Fruit fly (Drosophila melanogaster) whole organism, embryonic: ENCODE data around the gene CG11970.
A peak's percentile ranks its signal among the peaks of the same experiment; 100 is the strongest.

Experiments
- Ada2b ChIP-seq: fragments of 200-800 bp; sonication (Bioruptor generic); IDR thresholded peaks from 2 replicates; pipeline ENCODE4 v1.3.6; 2022; ENCODE audit warnings: missing biosample characterization, missing genetic modification characterization
- Blimp-1 ChIP-seq: fragments of 200-800 bp; sonication (Bioruptor generic); optimal IDR thresholded peaks from 3 replicates; lab custom pipeline; 2018; ENCODE audit warnings: missing biosample characterization, missing genetic modification characterization, mild to moderate bottlenecking, moderate library complexity, missing genetic modification reagents
- Bteb2 ChIP-seq: fragments of 200-800 bp; sonication (Bioruptor generic); optimal IDR thresholded peaks from 2 replicates; lab custom pipeline; 2016; ENCODE audit warnings: missing biosample characterization, missing genetic modification characterization
- CG10147 ChIP-seq: fragments of 200-800 bp; sonication (Bioruptor generic); optimal IDR thresholded peaks from 2 replicates; lab custom pipeline; 2019; ENCODE audit warnings: missing biosample characterization, mild to moderate bottlenecking, missing genetic modification characterization, moderate library complexity
- CG10366 ChIP-seq: fragments of 200-800 bp; sonication (Bioruptor generic); IDR thresholded peaks from 2 replicates; pipeline ENCODE4 v1.3.6; 2022; ENCODE audit warnings: missing biosample characterization, missing genetic modification characterization
- CG11247 ChIP-seq: fragments of 200-800 bp; sonication (Bioruptor generic); IDR thresholded peaks from 2 replicates; pipeline ENCODE4 v1.3.6; 2022; ENCODE audit warnings: missing biosample characterization, missing genetic modification characterization
- CG1647 ChIP-seq: fragments of 200-800 bp; sonication (Bioruptor generic); optimal IDR thresholded peaks from 3 replicates; lab custom pipeline; 2016; ENCODE audit warnings: missing biosample characterization, missing genetic modification characterization
- CG16815 ChIP-seq: fragments of 200-800 bp; sonication (Bioruptor generic); optimal IDR thresholded peaks from 3 replicates; lab custom pipeline; 2017; ENCODE audit warnings: missing biosample characterization, mild to moderate bottlenecking, missing genetic modification characterization
- CG18476 ChIP-seq: fragments of 200-800 bp; sonication (Bioruptor generic); optimal IDR thresholded peaks from 2 replicates; lab custom pipeline; 2016; ENCODE audit warnings: missing biosample characterization, mild to moderate bottlenecking, missing genetic modification characterization
- CG2202 ChIP-seq: fragments of 200-800 bp; sonication (Bioruptor generic); optimal IDR thresholded peaks from 2 replicates; lab custom pipeline; 2018; ENCODE audit warnings: missing biosample characterization, mild to moderate bottlenecking, missing genetic modification characterization
- CG2875 ChIP-seq: fragments of 200-800 bp; sonication (Bioruptor generic); optimal IDR thresholded peaks from 2 replicates; lab custom pipeline; 2017; ENCODE audit warnings: missing biosample characterization, mild to moderate bottlenecking, missing genetic modification characterization, missing genetic modification reagents
- CG34422 ChIP-seq: fragments of 200-800 bp; sonication (Bioruptor generic); IDR thresholded peaks from 3 replicates; pipeline ENCODE4 v1.3.6; 2022; ENCODE audit warnings: missing biosample characterization, missing genetic modification characterization
- CG3726 ChIP-seq: fragments of 200-800 bp; sonication (Bioruptor generic); IDR thresholded peaks from 3 replicates; pipeline ENCODE4, ENCODE4 v1.3.6; 2022; ENCODE audit warnings: missing biosample characterization, missing genetic modification characterization
- CG3995 ChIP-seq: fragments of 200-800 bp; sonication (Bioruptor generic); optimal IDR thresholded peaks from 3 replicates; lab custom pipeline; 2016; ENCODE audit warnings: missing biosample characterization, missing genetic modification characterization
- CG42726 ChIP-seq: fragments of 200-800 bp; sonication (Bioruptor generic); IDR thresholded peaks from 2 replicates; pipeline ENCODE4 v1.3.6; 2022; ENCODE audit warnings: missing biosample characterization, missing genetic modification characterization; ENCODE audit not compliant: partially characterized antibody
- CG4404 ChIP-seq: fragments of 200-800 bp; sonication (Bioruptor generic); IDR thresholded peaks from 2 replicates; pipeline ENCODE4 v1.3.6; 2022; ENCODE audit warnings: missing biosample characterization, missing genetic modification characterization
- CG4617 ChIP-seq: fragments of 200-800 bp; sonication (Bioruptor generic); optimal IDR thresholded peaks from 3 replicates; lab custom pipeline; 2016; ENCODE audit warnings: missing biosample characterization, missing genetic modification characterization, borderline replicate concordance
- CG6813 ChIP-seq: fragments of 200-800 bp; sonication (Bioruptor generic); optimal IDR thresholded peaks from 2 replicates; lab custom pipeline; 2017; ENCODE audit warnings: missing biosample characterization, missing genetic modification characterization, mild to moderate bottlenecking, moderate library complexity, missing genetic modification reagents
- CG7357 ChIP-seq: fragments of 200-800 bp; sonication (Bioruptor generic); IDR thresholded peaks from 3 replicates; pipeline ENCODE4 v1.3.6; 2022; ENCODE audit warnings: missing biosample characterization, missing genetic modification characterization
- CG7928 ChIP-seq: fragments of 200-800 bp; sonication (Bioruptor generic); optimal IDR thresholded peaks from 2 replicates; lab custom pipeline; 2017; ENCODE audit warnings: missing biosample characterization, mild to moderate bottlenecking, missing genetic modification characterization
- CG7963 ChIP-seq: fragments of 200-800 bp; sonication (Bioruptor generic); IDR thresholded peaks from 3 replicates; pipeline ENCODE4 v1.3.6; 2022; ENCODE audit warnings: missing biosample characterization, missing genetic modification characterization; ENCODE audit not compliant: partially characterized antibody
- CG8478 ChIP-seq: fragments of >200 bp; optimal IDR thresholded peaks from 2 replicates; lab custom pipeline; 2018
- D ChIP-seq, 2 experiments: fragments of 200-800 bp in 1 of 2; fragments of >200 bp in 1 of 2; sonication (Bioruptor generic) in 1 of 2; optimal IDR thresholded peaks; 2 replicates in 1 of 2; 3 replicates in 1 of 2; lab custom pipeline; 2017; ENCODE audit warnings: mild to moderate bottlenecking in 1 of 2, missing biosample characterization in 1 of 2, missing genetic modification characterization in 1 of 2, missing genetic modification reagents in 1 of 2
- Deaf1 ChIP-seq: fragments of 200-800 bp; optimal IDR thresholded peaks from 3 replicates; lab custom pipeline; 2019; ENCODE audit warnings: missing biosample characterization, mild to moderate bottlenecking, missing genetic modification characterization, moderate library complexity
- Doc3 ChIP-seq: fragments of 200-800 bp; sonication (Bioruptor generic); IDR thresholded peaks from 3 replicates; pipeline ENCODE4 v1.3.6; 2022; ENCODE audit warnings: missing biosample characterization, missing genetic modification characterization; ENCODE audit not compliant: partially characterized antibody
- Dref ChIP-seq: fragments of 200-800 bp; sonication (Bioruptor generic); IDR thresholded peaks from 2 replicates; pipeline ENCODE4 v1.3.6; 2022; ENCODE audit warnings: missing biosample characterization, missing genetic modification characterization
- E2f2 ChIP-seq: fragments of 200-800 bp; sonication (Bioruptor generic); IDR thresholded peaks from 2 replicates; pipeline ENCODE4 v1.3.6; 2022; ENCODE audit warnings: missing biosample characterization, missing genetic modification characterization
- GATAe ChIP-seq: fragments of 200-800 bp; sonication (Bioruptor generic); conservative IDR thresholded peaks from 2 replicates; pipeline ENCODE4 v1.3.6; 2022; ENCODE audit warnings: missing biosample characterization, missing genetic modification characterization
- Hr3 ChIP-seq: fragments of 200-800 bp; sonication (Bioruptor generic); optimal IDR thresholded peaks from 3 replicates; lab custom pipeline; 2016; ENCODE audit warnings: missing biosample characterization, missing genetic modification characterization
- Lim3 ChIP-seq: fragments of 200-800 bp; sonication (Bioruptor generic); IDR thresholded peaks from 2 replicates; pipeline ENCODE4 v1.3.6; 2022; ENCODE audit warnings: missing biosample characterization, missing genetic modification characterization
- Oli ChIP-seq: fragments of 200-800 bp; sonication (Bioruptor generic); optimal IDR thresholded peaks from 2 replicates; lab custom pipeline; 2018; ENCODE audit warnings: missing biosample characterization, mild to moderate bottlenecking, missing genetic modification characterization, moderate library complexity
- Side ChIP-seq: fragments of 200-800 bp; sonication (Bioruptor generic); optimal IDR thresholded peaks from 2 replicates; lab custom pipeline; 2016; ENCODE audit warnings: missing biosample characterization, missing genetic modification characterization
- al ChIP-seq: fragments of 200-800 bp; sonication (Bioruptor generic); IDR thresholded peaks from 2 replicates; pipeline ENCODE4 v1.3.6; 2022; ENCODE audit warnings: missing biosample characterization, missing genetic modification characterization
- bab2 ChIP-seq: fragments of 200-800 bp; sonication (Bioruptor generic); optimal IDR thresholded peaks from 2 replicates; lab custom pipeline; 2016; ENCODE audit warnings: missing biosample characterization, missing genetic modification characterization
- caup ChIP-seq: fragments of 200-800 bp; sonication (Bioruptor generic); optimal IDR thresholded peaks from 3 replicates; lab custom pipeline; 2017; ENCODE audit warnings: missing biosample characterization, mild to moderate bottlenecking, missing genetic modification characterization, moderate library complexity; ENCODE audit not compliant: severe bottlenecking
- dati ChIP-seq: fragments of 200-800 bp; sonication (Bioruptor generic); IDR thresholded peaks from 2 replicates; pipeline ENCODE4 v1.3.6; 2022; ENCODE audit warnings: missing biosample characterization, missing genetic modification characterization
- esg ChIP-seq: fragments of 200-800 bp; sonication (Bioruptor generic); conservative IDR thresholded peaks from 2 replicates; pipeline ENCODE4 v1.3.6; 2022; ENCODE audit warnings: missing biosample characterization, missing genetic modification characterization
- ewg ChIP-seq: fragments of 200-800 bp; sonication (Bioruptor generic); optimal IDR thresholded peaks from 3 replicates; lab custom pipeline; 2017; ENCODE audit warnings: mild to moderate bottlenecking, missing biosample characterization, missing genetic modification reagents, missing genetic modification characterization
- fd102C ChIP-seq: fragments of 200-800 bp; sonication (Bioruptor generic); optimal IDR thresholded peaks from 2 replicates; lab custom pipeline; 2018; ENCODE audit warnings: missing biosample characterization, mild to moderate bottlenecking, missing genetic modification characterization, moderate library complexity
- gcm2 ChIP-seq: fragments of 200-800 bp; sonication (Bioruptor generic); optimal IDR thresholded peaks from 2 replicates; lab custom pipeline; 2016; ENCODE audit warnings: missing biosample characterization, missing genetic modification characterization
- gem ChIP-seq: fragments of 200-800 bp; sonication (Bioruptor generic); optimal IDR thresholded peaks from 2 replicates; lab custom pipeline; 2019; ENCODE audit warnings: missing biosample characterization, mild to moderate bottlenecking, missing genetic modification characterization, moderate library complexity
- gsb ChIP-seq: fragments of 200-800 bp; sonication (Bioruptor generic); IDR thresholded peaks from 2 replicates; pipeline ENCODE4 v1.3.6; 2022; ENCODE audit warnings: missing biosample characterization, missing genetic modification characterization
- gsb-n ChIP-seq: fragments of 200-800 bp; sonication (Bioruptor generic); optimal IDR thresholded peaks from 3 replicates; lab custom pipeline; 2018; ENCODE audit warnings: missing biosample characterization, mild to moderate bottlenecking, missing genetic modification characterization
- jing ChIP-seq: fragments of 200-800 bp; sonication (Bioruptor generic); optimal IDR thresholded peaks from 2 replicates; lab custom pipeline; 2018; ENCODE audit warnings: missing biosample characterization, mild to moderate bottlenecking, missing genetic modification characterization
- ken ChIP-seq: fragments of 200-800 bp; sonication (Bioruptor generic); IDR thresholded peaks from 3 replicates; pipeline ENCODE4 v1.3.6; 2022; ENCODE audit warnings: missing biosample characterization, missing genetic modification characterization
- lab ChIP-seq: fragments of 200-800 bp; sonication (Bioruptor generic); optimal IDR thresholded peaks from 3 replicates; lab custom pipeline; 2017; ENCODE audit warnings: missing biosample characterization, missing genetic modification characterization, mild to moderate bottlenecking, moderate library complexity, missing genetic modification reagents
- row ChIP-seq: fragments of 200-800 bp; sonication (Bioruptor generic); IDR thresholded peaks from 3 replicates; pipeline ENCODE4 v1.3.6; 2022; ENCODE audit warnings: missing biosample characterization, missing genetic modification characterization
- sna ChIP-seq: fragments of 200-800 bp; sonication (Bioruptor generic); IDR thresholded peaks from 2 replicates; pipeline ENCODE4 v1.3.6; 2022; ENCODE audit warnings: missing biosample characterization, missing genetic modification characterization; ENCODE audit not compliant: partially characterized antibody
- tna ChIP-seq: fragments of 200-800 bp; sonication (Bioruptor generic); IDR thresholded peaks from 2 replicates; pipeline ENCODE4 v1.3.6; 2022; ENCODE audit warnings: missing biosample characterization, missing genetic modification characterization; ENCODE audit not compliant: partially characterized antibody

Gene CG11970

dm6 chr3R:9031797-9032418 lies 47.4 kb downstream of the CG11970 start (continued):
- TF ChIP-seq E2f2 (peak; percentile 71), CG42726 (GFP tag; lab: Robert Waterston, UW) (no peak), CG2875 (GFP tag; lab: Kevin White, UChicago) (peak; percentile 78), D (optimal IDR thresholded peaks at IDR 0.05; lab: Kevin White, UChicago) (peak; percentile 7), D (GFP tag; optimal IDR thresholded peaks at IDR 0.05; lab: Kevin White, UChicago) (peak; percentile 83), Side (GFP tag; lab: Kevin White, UChicago) (peak; percentile 85), CG7928 (GFP tag; lab: Kevin White, UChicago) (peak; percentile 63), Doc3 (GFP tag; lab: Robert Waterston, UW) (no peak), dati (GFP tag; lab: Robert Waterston, UW) (peak; percentile 83), CG3995 (peak; percentile 47), caup (GFP tag; lab: Kevin White, UChicago) (peak; percentile 83), Dref (GFP tag; lab: Robert Waterston, UW) (no peak), CG3726 (GFP tag; lab: Robert Waterston, UW) (peak; percentile 85; the same call in 2 of the 3 replicates), CG8478 (no peak), ewg (GFP tag; lab: Kevin White, UChicago) (peak; percentile 86), CG6813 (peak; percentile 83), tna (GFP tag; lab: Robert Waterston, UW) (no peak), CG10147 (GFP tag; lab: Kevin White, UChicago) (peak; percentile 79), bab2 (GFP tag; lab: Kevin White, UChicago) (peak; percentile 70), al (GFP tag; lab: Robert Waterston, UW) (peak; percentile 76), CG11247 (GFP tag; lab: Robert Waterston, UW) (peak; percentile 78), gsb-n (tag; lab: Kevin White, UChicago) (peak; percentile 77), Blimp-1 (GFP tag; lab: Kevin White, UChicago) (peak; percentile 87), CG7963 (no peak), Ada2b (GFP tag; lab: Robert Waterston, UW) (peak; percentile 89), CG2202 (tag; lab: Kevin White, UChicago) (peak; percentile 61), gsb (GFP tag; lab: Robert Waterston, UW) (peak; percentile 81), gcm2 (GFP tag; lab: Kevin White, UChicago) (peak; percentile 85), sna (GFP tag; lab: Robert Waterston, UW) (no peak), CG10366 (GFP tag; lab: Robert Waterston, UW) (peak; percentile 92), CG34422 (GFP tag; lab: Robert Waterston, UW) (peak; percentile 91), lab (peak; percentile 95), ken (GFP tag; lab: Robert Waterston, UW) (peak; percentile 90), CG4617 (GFP tag; lab: Kevin White, UChicago) (peak; percentile 62), CG4404 (GFP tag; lab: Robert Waterston, UW) (peak; percentile 69), Bteb2 (peak; percentile 79), CG1647 (peak; percentile 88), CG18476 (peak; percentile 85), Oli (peak; percentile 91), CG7357 (GFP tag; lab: Robert Waterston, UW) (peak; percentile 63; the same call in 1 of the 3 replicates), Lim3 (GFP tag; lab: Robert Waterston, UW) (peak; percentile 83), fd102C (GFP tag; lab: Kevin White, UChicago) (no peak), gem (tag; lab: Kevin White, UChicago) (peak; percentile 91), row (GFP tag; lab: Robert Waterston, UW) (peak; percentile 90), CG16815 (GFP tag; lab: Kevin White, UChicago) (peak; percentile 57), jing (peak; percentile 73), esg (peak; percentile 92), GATAe (GFP tag; lab: Robert Waterston, UW) (peak; percentile 30; the same call in 1 of the 2 replicates), Deaf1 (peak; percentile 79), Hr3 (GFP tag; lab: Kevin White, UChicago) (peak; percentile 82)
